Fruit fly (Drosophila melanogaster): ENCODE data around the gene CG46339.

Gene CG46339

DNA sequence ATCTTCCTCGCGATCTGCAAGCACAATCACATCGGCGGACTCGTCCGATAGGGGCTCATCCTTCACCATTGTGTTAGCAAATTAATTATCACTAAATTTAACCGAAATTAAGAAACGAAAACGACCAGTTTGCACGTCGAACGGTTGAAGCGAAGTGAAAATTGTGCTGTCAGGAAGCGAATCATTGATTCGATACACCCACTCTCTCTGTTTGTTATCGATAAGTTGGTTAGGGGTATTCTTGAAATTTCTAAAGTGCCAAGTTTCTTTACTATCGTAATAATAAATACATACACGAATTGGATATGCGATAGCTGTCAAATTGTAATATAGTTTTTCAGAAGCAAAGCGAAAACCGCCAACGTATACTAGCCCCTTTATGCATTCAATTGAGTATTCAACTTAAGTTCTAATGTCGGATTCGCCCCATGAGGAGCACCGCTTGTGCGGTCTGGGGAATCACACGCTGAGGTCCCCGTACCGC is 40.0 kb upstream of the CG46339 start, which contains the start of gene Rb97D (continued):
- TF ChIP-seq CG9876 (GFP tag; optimal IDR thresholded peaks at IDR 0.05) (peak; percentile 62), CG14965 (GFP tag; optimal IDR thresholded peaks at IDR 0.05; ENCODE audit: borderline replicate concordance) (no peak), Tbp (GFP tag; optimal IDR thresholded peaks at IDR 0.05) (no peak), dmrt99B (tag; optimal IDR thresholded peaks at IDR 0.05) (peak; percentile 52), ind (GFP tag; optimal IDR thresholded peaks at IDR 0.05) (peak; percentile 67), sob (GFP tag; IDR thresholded peaks at IDR 0.05) (peak; percentile 78), CG3995 (GFP tag; optimal IDR thresholded peaks at IDR 0.05) (peak; percentile 46), CG12104 (GFP tag; optimal IDR thresholded peaks at IDR 0.05) (peak; percentile 34), Jarid2 (GFP tag; optimal IDR thresholded peaks at IDR 0.05) (peak; percentile 17), CG4424 (GFP tag; optimal IDR thresholded peaks at IDR 0.05) (peak; percentile 75), CG15011 (GFP tag; optimal IDR thresholded peaks at IDR 0.05) (no peak), CG15479 (GFP tag; optimal IDR thresholded peaks at IDR 0.05) (no peak), CG13624 (GFP tag; optimal IDR thresholded peaks at IDR 0.05) (peak; percentile 84), Sry-β (GFP tag; optimal IDR thresholded peaks at IDR 0.05) (peak; percentile 7), sr (GFP tag; IDR thresholded peaks at IDR 0.05) (peak; percentile 6; the same call in 2 of the 3 replicates), CG7556 (GFP tag; optimal IDR thresholded peaks at IDR 0.05) (peak; percentile 63), tll (GFP tag; optimal IDR thresholded peaks at IDR 0.05) (no peak), CG4282 (GFP tag; optimal IDR thresholded peaks at IDR 0.05) (peak; percentile 55), usp (GFP tag; optimal IDR thresholded peaks at IDR 0.05) (no peak), gcm (GFP tag; optimal IDR thresholded peaks at IDR 0.05) (peak; percentile 48), CG9437 (GFP tag; optimal IDR thresholded peaks at IDR 0.05) (peak; percentile 29), Max (GFP tag; optimal IDR thresholded peaks at IDR 0.05) (peak; percentile 12), B-H1 (GFP tag; IDR thresholded peaks at IDR 0.05) (no peak; the same call in 1 of the 3 replicates), CG2116 (GFP tag; optimal IDR thresholded peaks at IDR 0.05) (peak; percentile 56), CG34224 (GFP tag; IDR thresholded peaks at IDR 0.05; ENCODE audit: partially characterized antibody) (peak; percentile 90), CG4360 (GFP tag; IDR thresholded peaks at IDR 0.05) (no peak; the same call in 1 of the 2 replicates), CG12744 (GFP tag; optimal IDR thresholded peaks at IDR 0.05) (peak; percentile 61), chif (GFP tag; optimal IDR thresholded peaks at IDR 0.05) (peak; percentile 58 to 63), az2 (GFP tag; optimal IDR thresholded peaks at IDR 0.05) (peak; percentile 64), CG10321 (GFP tag; IDR thresholded peaks at IDR 0.05) (no peak), Abd-B (GFP tag; optimal IDR thresholded peaks at IDR 0.05) (no peak), Lhr (GFP tag; optimal IDR thresholded peaks at IDR 0.05) (peak; percentile 13), Taf1 (GFP tag; IDR thresholded peaks at IDR 0.05) (0 out of 2 replicates have a peak, but pooled peaks have one; percentile 37), Dip3 (GFP tag; optimal IDR thresholded peaks at IDR 0.05) (no peak), MTF-1 (GFP tag; optimal IDR thresholded peaks at IDR 0.05; ENCODE audit: borderline replicate concordance) (no peak), pum (GFP tag; optimal IDR thresholded peaks at IDR 0.05) (peak; percentile 67), YL-1 (GFP tag; optimal IDR thresholded peaks at IDR 0.05) (peak; percentile 81), lov (optimal IDR thresholded peaks at IDR 0.05) (no peak), lov (GFP tag; IDR thresholded peaks at IDR 0.05) (no peak), Rx (GFP tag; IDR thresholded peaks at IDR 0.05) (peak; percentile 19; the same call in 1 of the 2 replicates), CG17359 (tag; optimal IDR thresholded peaks at IDR 0.05) (peak; percentile 66), Trl (optimal IDR thresholded peaks at IDR 0.05) (no peak), Trl (GFP tag; optimal IDR thresholded peaks at IDR 0.05) (peak; percentile 81), Dp (GFP tag; optimal IDR thresholded peaks at IDR 0.05) (no peak), chinmo (GFP tag; IDR thresholded peaks at IDR 0.05; ENCODE audit: partially characterized antibody) (0 out of 4 replicates have a peak, but pooled peaks have one; percentile 27), Med (GFP tag) (peak; percentile 90), dmrt11E (tag; optimal IDR thresholded peaks at IDR 0.05) (peak; percentile 70), Dll (GFP tag; IDR thresholded peaks at IDR 0.05; ENCODE audit: partially characterized antibody) (peak; percentile 93), CG6175 (GFP tag; IDR thresholded peaks at IDR 0.05) (peak; percentile 59; the same call in 2 of the 3 replicates), HLH3B (GFP tag; IDR thresholded peaks at IDR 0.05) (peak; percentile 61)
